In genomic region chrII:14952464-14953064, ce11 we compare ENCODE assay signal across 3 worm cellular contexts.
TF ChIP-seq lines count a peak whose summit lies in the region.

No protein-coding gene starts in this region.

TF ChIP-seq in whole organism, L3 larva, 47 proteins besides CTCF, POLR2A, EP300 and RAD21:
- TF ChIP-seq hmg-11 (tag; optimal IDR thresholded peaks at IDR 0.05; lab: Kevin White, UChicago) (no peak), ceh-28 (tag; optimal IDR thresholded peaks at IDR 0.05; lab: Kevin White, UChicago) (peak; percentile 82)

TF ChIP-seq in whole organism, L4 larva, 104 proteins besides CTCF, POLR2A, EP300 and RAD21:
- TF ChIP-seq pqm-1 (tag; optimal IDR thresholded peaks at IDR 0.05; lab: Kevin White, UChicago) (no peak), ceh-28 (tag; optimal IDR thresholded peaks at IDR 0.05; lab: Kevin White, UChicago) (peak; percentile 94), ceh-32 (tag; optimal IDR thresholded peaks at IDR 0.05; lab: Kevin White, UChicago; ENCODE audit: poor library complexity) (no peak), mxl-2 (GFP tag; conservative IDR thresholded peaks at IDR 0.05; lab: Robert Waterston, UW) (no peak), nhr-42 (GFP tag; IDR thresholded peaks at IDR 0.05; lab: Robert Waterston, UW) (peak; percentile 43; the same call in 1 of the 2 replicates)

TF ChIP-seq in whole organism, late embryonic, 69 proteins besides CTCF, POLR2A, EP300 and RAD21:
- TF ChIP-seq gmeb-2 (tag; optimal IDR thresholded peaks at IDR 0.05; lab: Kevin White, UChicago) (no peak), ceh-48 (tag; optimal IDR thresholded peaks at IDR 0.05; lab: Kevin White, UChicago) (peak; percentile 42)
